Fruit fly (Drosophila melanogaster) whole organism, embryonic: ENCODE results near the gene jim.

Experiments
- CG10366 ChIP-seq: fragments of 200-800 bp; sonication (Bioruptor generic); IDR thresholded peaks from 2 replicates; pipeline ENCODE4 v1.3.6; 2022; ENCODE audit warnings: missing biosample characterization, missing genetic modification characterization
- CG10565 ChIP-seq: fragments of 200-800 bp; sonication (Bioruptor generic); optimal IDR thresholded peaks from 3 replicates; lab custom pipeline; 2016; ENCODE audit warnings: missing biosample characterization, mild to moderate bottlenecking, missing genetic modification characterization
- CG11093 ChIP-seq: fragments of 200-800 bp; sonication (Bioruptor generic); IDR thresholded peaks from 3 replicates; pipeline ENCODE4 v1.3.6; 2022; ENCODE audit warnings: missing biosample characterization, missing genetic modification characterization
- CG11504 ChIP-seq: fragments of 200-800 bp; sonication (Bioruptor generic); optimal IDR thresholded peaks from 3 replicates; lab custom pipeline; 2019; ENCODE audit warnings: missing biosample characterization, mild to moderate bottlenecking, missing genetic modification characterization, moderate library complexity
- CG12299 ChIP-seq: fragments of 200-800 bp; sonication (Bioruptor generic); optimal IDR thresholded peaks from 2 replicates; lab custom pipeline; 2018; ENCODE audit warnings: missing biosample characterization, mild to moderate bottlenecking, missing genetic modification characterization
- CG13424 ChIP-seq: fragments of 200-800 bp; sonication (Bioruptor generic); optimal IDR thresholded peaks from 2 replicates; lab custom pipeline; 2019; ENCODE audit warnings: missing biosample characterization, mild to moderate bottlenecking, missing genetic modification characterization, moderate library complexity
- CG13894 ChIP-seq: fragments of 200-800 bp; sonication (Bioruptor generic); optimal IDR thresholded peaks from 3 replicates; lab custom pipeline; 2018; ENCODE audit warnings: missing biosample characterization, mild to moderate bottlenecking, missing genetic modification characterization, moderate library complexity
- CG18262 ChIP-seq: fragments of 200-800 bp; optimal IDR thresholded peaks from 3 replicates; lab custom pipeline; 2019; ENCODE audit warnings: missing biosample characterization, mild to moderate bottlenecking, missing genetic modification characterization, moderate library complexity
- CG2129 ChIP-seq: fragments of 200-800 bp; sonication (Bioruptor generic); IDR thresholded peaks from 2 replicates; pipeline ENCODE4 v1.3.6; 2022; ENCODE audit warnings: missing biosample characterization, missing genetic modification characterization; ENCODE audit not compliant: partially characterized antibody
- CG31224 ChIP-seq: fragments of 200-800 bp; sonication (Bioruptor generic); IDR thresholded peaks from 2 replicates; pipeline ENCODE4 v1.3.6; 2022; ENCODE audit warnings: missing biosample characterization, missing genetic modification characterization
- CG4360 ChIP-seq: fragments of 200-800 bp; sonication (Bioruptor generic); IDR thresholded peaks from 2 replicates; pipeline ENCODE4 v1.3.6; 2022; ENCODE audit warnings: missing biosample characterization, missing genetic modification characterization
- CG43689 ChIP-seq: fragments of 200-800 bp; sonication (Bioruptor generic); IDR thresholded peaks from 2 replicates; pipeline ENCODE4 v1.3.6; 2022; ENCODE audit warnings: missing biosample characterization, missing genetic modification characterization
- CG5180 ChIP-seq: fragments of 200-800 bp; sonication (Bioruptor generic); optimal IDR thresholded peaks from 3 replicates; lab custom pipeline; 2017; ENCODE audit warnings: missing biosample characterization, missing genetic modification characterization, mild to moderate bottlenecking, moderate library complexity, missing genetic modification reagents
- CG8290 ChIP-seq, 3 experiments: fragments of 200-800 bp; sonication (Bioruptor generic); optimal IDR thresholded peaks; 2 replicates each; lab custom pipeline; 2016 to 2019; ENCODE audit warnings: missing biosample characterization in 3 of 3, missing genetic modification characterization in 3 of 3, mild to moderate bottlenecking in 2 of 3, moderate library complexity in 1 of 3
- CTCF ChIP-seq: fragments of 200-800 bp; sonication (Bioruptor generic); optimal IDR thresholded peaks from 2 replicates; lab custom pipeline; 2017; ENCODE audit warnings: missing biosample characterization, mild to moderate bottlenecking, missing genetic modification characterization, moderate library complexity
- Camta ChIP-seq: fragments of 200-800 bp; sonication (Bioruptor generic); optimal IDR thresholded peaks from 2 replicates; lab custom pipeline; 2016; ENCODE audit warnings: missing biosample characterization, missing genetic modification characterization
- Deaf1 ChIP-seq: fragments of 200-800 bp; optimal IDR thresholded peaks from 3 replicates; lab custom pipeline; 2019; ENCODE audit warnings: missing biosample characterization, mild to moderate bottlenecking, missing genetic modification characterization, moderate library complexity
- Dip3 ChIP-seq: fragments of 200-800 bp; sonication (Bioruptor generic); optimal IDR thresholded peaks from 3 replicates; lab custom pipeline; 2016; ENCODE audit warnings: missing biosample characterization, missing genetic modification characterization
- Ets65A ChIP-seq: fragments of 200-800 bp; sonication (Bioruptor generic); peaks from one replicate; lab custom pipeline; 2016; ENCODE audit warnings: missing biosample characterization, missing genetic modification characterization
- Hand ChIP-seq: fragments of 200-800 bp; sonication (Bioruptor generic); optimal IDR thresholded peaks from 2 replicates; lab custom pipeline; 2017; ENCODE audit warnings: mild to moderate bottlenecking, missing biosample characterization, missing genetic modification reagents, missing genetic modification characterization
- Hr51 ChIP-seq, 2 experiments: fragments of 200-800 bp; sonication (Bioruptor generic); optimal IDR thresholded peaks; 2 replicates in 1 of 2; 3 replicates in 1 of 2; lab custom pipeline; 2016 to 2018; ENCODE audit warnings: missing biosample characterization in 2 of 2, missing genetic modification characterization in 2 of 2, mild to moderate bottlenecking in 1 of 2, moderate library complexity in 1 of 2
- Hsf ChIP-seq: fragments of 200-800 bp; sonication (Bioruptor generic); optimal IDR thresholded peaks from 3 replicates; lab custom pipeline; 2016; ENCODE audit warnings: missing biosample characterization, missing genetic modification characterization
- Lim3 ChIP-seq: fragments of 200-800 bp; sonication (Bioruptor generic); IDR thresholded peaks from 2 replicates; pipeline ENCODE4 v1.3.6; 2022; ENCODE audit warnings: missing biosample characterization, missing genetic modification characterization
- Myb ChIP-seq: fragments of 200-800 bp; sonication (Bioruptor generic); optimal IDR thresholded peaks from 2 replicates; lab custom pipeline; 2016; ENCODE audit warnings: missing biosample characterization, missing genetic modification characterization
- NC2α ChIP-seq: fragments of 200-800 bp; sonication (Bioruptor generic); optimal IDR thresholded peaks from 2 replicates; lab custom pipeline; 2016; ENCODE audit warnings: missing biosample characterization, missing genetic modification characterization
- Usf ChIP-seq: fragments of 200-800 bp; sonication (Bioruptor generic); optimal IDR thresholded peaks from 2 replicates; lab custom pipeline; 2017; ENCODE audit warnings: missing genotype, missing biosample characterization, missing genetic modification characterization
- bab2 ChIP-seq: fragments of 200-800 bp; sonication (Bioruptor generic); optimal IDR thresholded peaks from 2 replicates; lab custom pipeline; 2016; ENCODE audit warnings: missing biosample characterization, missing genetic modification characterization
- bbx ChIP-seq: fragments of 200-800 bp; sonication (Bioruptor generic); IDR thresholded peaks from 2 replicates; pipeline ENCODE4 v1.3.6; 2022; ENCODE audit warnings: missing biosample characterization, missing genetic modification characterization; ENCODE audit not compliant: partially characterized antibody
- caup ChIP-seq: fragments of 200-800 bp; sonication (Bioruptor generic); optimal IDR thresholded peaks from 3 replicates; lab custom pipeline; 2017; ENCODE audit warnings: missing biosample characterization, mild to moderate bottlenecking, missing genetic modification characterization, moderate library complexity; ENCODE audit not compliant: severe bottlenecking
- cg ChIP-seq: fragments of 200-800 bp; sonication (Bioruptor generic); optimal IDR thresholded peaks from 3 replicates; lab custom pipeline; 2019; ENCODE audit warnings: missing biosample characterization, mild to moderate bottlenecking, missing genetic modification characterization, moderate library complexity
- cwo ChIP-seq: fragments of 200-800 bp; sonication (Bioruptor generic); optimal IDR thresholded peaks from 3 replicates; lab custom pipeline; 2017; ENCODE audit warnings: missing biosample characterization, missing genetic modification characterization, mild to moderate bottlenecking, moderate library complexity, missing genetic modification reagents
- da ChIP-seq: fragments of 200-800 bp; sonication (Bioruptor generic); optimal IDR thresholded peaks from 2 replicates; lab custom pipeline; 2016; ENCODE audit warnings: missing biosample characterization, missing genetic modification characterization
- dpn ChIP-seq, 2 experiments: fragments of 200-800 bp; sonication (Bioruptor generic); optimal IDR thresholded peaks; 3 replicates each; lab custom pipeline; 2016; ENCODE audit warnings: missing biosample characterization in 2 of 2, missing genetic modification characterization in 2 of 2
- gcm ChIP-seq: fragments of 200-800 bp; sonication (Bioruptor generic); optimal IDR thresholded peaks from 2 replicates; lab custom pipeline; 2019; ENCODE audit warnings: missing biosample characterization, mild to moderate bottlenecking, missing genetic modification characterization, moderate library complexity
- gsb ChIP-seq: fragments of 200-800 bp; sonication (Bioruptor generic); IDR thresholded peaks from 2 replicates; pipeline ENCODE4 v1.3.6; 2022; ENCODE audit warnings: missing biosample characterization, missing genetic modification characterization
- insv ChIP-seq, 2 experiments: fragments of 200-800 bp; sonication (Bioruptor generic); optimal IDR thresholded peaks; 3 replicates each; lab custom pipeline; 2016 to 2018; ENCODE audit warnings: missing biosample characterization in 2 of 2, missing genetic modification characterization in 2 of 2
- kah ChIP-seq: fragments of 200-800 bp; sonication (Bioruptor generic); optimal IDR thresholded peaks from 2 replicates; lab custom pipeline; 2018; ENCODE audit warnings: missing biosample characterization, mild to moderate bottlenecking, missing genetic modification characterization
- lilli ChIP-seq: fragments of 200-800 bp; sonication (Bioruptor generic); optimal IDR thresholded peaks from 3 replicates; lab custom pipeline; 2016; ENCODE audit warnings: missing biosample characterization, missing genetic modification characterization
- maf-S ChIP-seq: fragments of 200-800 bp; sonication (Bioruptor generic); optimal IDR thresholded peaks from 2 replicates; lab custom pipeline; 2016; ENCODE audit warnings: missing biosample characterization, missing genetic modification characterization
- mirr ChIP-seq: fragments of 200-800 bp; sonication (Bioruptor generic); optimal IDR thresholded peaks from 3 replicates; lab custom pipeline; 2018; ENCODE audit warnings: missing biosample characterization, mild to moderate bottlenecking, missing genetic modification characterization
- nerfin-1 ChIP-seq: fragments of 200-800 bp; sonication (Bioruptor generic); optimal IDR thresholded peaks from 3 replicates; lab custom pipeline; 2019; ENCODE audit warnings: missing biosample characterization, mild to moderate bottlenecking, missing genetic modification characterization, moderate library complexity
- nerfin-2 ChIP-seq: fragments of 200-800 bp; sonication (Bioruptor generic); IDR thresholded peaks from 2 replicates; pipeline ENCODE4 v1.3.6; 2022; ENCODE audit warnings: missing biosample characterization, missing genetic modification characterization; ENCODE audit not compliant: partially characterized antibody
- nom ChIP-seq: fragments of 200-800 bp; sonication (Bioruptor generic); optimal IDR thresholded peaks from 2 replicates; lab custom pipeline; 2017; ENCODE audit warnings: missing biosample characterization, missing genetic modification characterization, mild to moderate bottlenecking, moderate library complexity, missing genetic modification reagents
- onecut ChIP-seq: fragments of 200-800 bp; sonication (Bioruptor generic); IDR thresholded peaks from 2 replicates; pipeline ENCODE4 v1.3.6; 2022; ENCODE audit warnings: missing biosample characterization, missing genetic modification characterization
- pros ChIP-seq: fragments of 200-800 bp; sonication (Bioruptor generic); optimal IDR thresholded peaks from 3 replicates; lab custom pipeline; 2019; ENCODE audit warnings: missing biosample characterization, mild to moderate bottlenecking, missing genetic modification characterization, moderate library complexity
- slp2 ChIP-seq: fragments of 200-800 bp; sonication (Bioruptor generic); optimal IDR thresholded peaks from 2 replicates; lab custom pipeline; 2016; ENCODE audit warnings: missing biosample characterization, missing genetic modification characterization
- ssp ChIP-seq: fragments of 200-800 bp; sonication (Bioruptor generic); IDR thresholded peaks from 2 replicates; pipeline ENCODE4 v1.3.6; 2022; ENCODE audit warnings: missing biosample characterization, missing genetic modification characterization
- trem ChIP-seq: fragments of 200-800 bp; optimal IDR thresholded peaks from 3 replicates; lab custom pipeline; 2019; ENCODE audit warnings: missing biosample characterization, mild to moderate bottlenecking, missing genetic modification characterization, moderate library complexity

The jim gene

dm6 chr3L:22773383-22773873, 61.6 kb downstream of the jim start (continued):
- TF ChIP-seq Hand (GFP tag; lab: Kevin White, UChicago) (no peak), CG2129 (GFP tag; lab: Robert Waterston, UW) (no peak), bab2 (GFP tag; lab: Kevin White, UChicago) (no peak), gsb (GFP tag; lab: Robert Waterston, UW) (no peak), CG13424 (tag; lab: Kevin White, UChicago) (no peak), cg (GFP tag; lab: Kevin White, UChicago) (peak; percentile 9), Dip3 (GFP tag; lab: Kevin White, UChicago) (no peak), da (GFP tag; lab: Kevin White, UChicago) (no peak), NC2α (GFP tag; lab: Kevin White, UChicago) (no peak), nom (peak; percentile 44), kah (GFP tag; lab: Kevin White, UChicago) (no peak), CG11093 (GFP tag; lab: Robert Waterston, UW) (no peak), CG18262 (no peak), CG10366 (GFP tag; lab: Robert Waterston, UW) (no peak), bbx (GFP tag; lab: Robert Waterston, UW) (0 out of 2 replicates have a peak, but pooled peaks have one; percentile 43), dpn (GFP tag; optimal IDR thresholded peaks at IDR 0.05; lab: Kevin White, UChicago) (no peak), Hsf (no peak), insv (GFP tag; optimal IDR thresholded peaks at IDR 0.05; lab: Kevin White, UChicago) (peak; percentile 64 to 94), CG31224 (GFP tag; lab: Robert Waterston, UW) (no peak), pros (GFP tag; lab: Kevin White, UChicago) (peak; percentile 22), Lim3 (GFP tag; lab: Robert Waterston, UW) (0 out of 2 replicates have a peak, but pooled peaks have one; percentile 32), lilli (no peak), CG4360 (peak; percentile 92), mirr (no peak), CG8290 (GFP tag; optimal IDR thresholded peaks at IDR 0.05; lab: Kevin White, UChicago) (no peak), CG8290 (tag; optimal IDR thresholded peaks at IDR 0.05; lab: Kevin White, UChicago) (peak in 1 of 2 experiments; percentile 22), CG5180 (GFP tag; lab: Kevin White, UChicago) (peak; percentile 36), Usf (GFP tag; lab: Kevin White, UChicago) (no peak), CG12299 (tag; lab: Kevin White, UChicago) (no peak)

dm6 chr3L:22749987-22750386, 85.0 kb downstream of the jim start:
- TF ChIP-seq CTCF (GFP tag; lab: Kevin White, UChicago) (no peak), Hr51 (GFP tag; optimal IDR thresholded peaks at IDR 0.05; lab: Kevin White, UChicago) (peak in 1 of 2 experiments; percentile 5), Camta (GFP tag; lab: Kevin White, UChicago) (no peak), slp2 (GFP tag; lab: Kevin White, UChicago) (no peak), CG10565 (GFP tag; lab: Kevin White, UChicago) (no peak), ssp (GFP tag; lab: Robert Waterston, UW) (no peak), trem (tag; lab: Kevin White, UChicago) (no peak), nerfin-1 (tag; lab: Kevin White, UChicago) (peak; percentile 7), gcm (no peak), onecut (GFP tag; lab: Robert Waterston, UW) (peak; percentile 97), CG11504 (tag; lab: Kevin White, UChicago) (peak; percentile 66), mirr (no peak), Deaf1 (peak; percentile 3), Ets65A (GFP tag; lab: Kevin White, UChicago) (peak; percentile 41), caup (GFP tag; lab: Kevin White, UChicago) (no peak), maf-S (no peak), CG13894 (tag; lab: Kevin White, UChicago) (peak; percentile 29), Myb (GFP tag; lab: Kevin White, UChicago) (no peak), cwo (GFP tag; lab: Kevin White, UChicago) (no peak), nerfin-2 (GFP tag; lab: Robert Waterston, UW) (no peak), CG43689 (no peak)
